Worm (Caenorhabditis elegans): ENCODE results near the gene cysl-1.

- TF ChIP-seq fkh-10 (GFP tag; optimal IDR thresholded peaks at IDR 0.05) (no peak), nhr-11 (tag; optimal IDR thresholded peaks at IDR 0.05) (no peak), pat-9 (tag; optimal IDR thresholded peaks at IDR 0.05) (no peak), ceh-48 (tag; optimal IDR thresholded peaks at IDR 0.05) (no peak), unc-42 (tag; optimal IDR thresholded peaks at IDR 0.05) (no peak), ama-1 (optimal IDR thresholded peaks at IDR 0.05) (no peak), ceh-30 (tag; optimal IDR thresholded peaks at IDR 0.05) (no peak), dve-1 (tag; optimal IDR thresholded peaks at IDR 0.05) (no peak), odd-2 (tag; optimal IDR thresholded peaks at IDR 0.05) (no peak), elt-2 (tag; optimal IDR thresholded peaks at IDR 0.05) (no peak), lin-11 (tag; optimal IDR thresholded peaks at IDR 0.05) (no peak), hlh-8 (tag; optimal IDR thresholded peaks at IDR 0.05) (no peak), ceh-45 (GFP tag; IDR thresholded peaks at IDR 0.05) (no peak)
These were observed 3.1 kb upstream of the cysl-1 start for ce11 chrX:9957449-9957848.

Data from whole organism, late embryonic.